Worm (Caenorhabditis elegans) whole organism, L3 larva: ENCODE data around the gene C14A6.3.

Experiments used
- ama-1 ChIP-seq: fragments of 150-350 bp; optimal IDR thresholded peaks from 2 replicates; lab custom pipeline; 2018
- egl-5 ChIP-seq: fragments of 150-350 bp; optimal IDR thresholded peaks from 2 replicates; lab custom pipeline; 2017; ENCODE audit warnings: missing biosample characterization, missing genetic modification reagents, missing genetic modification characterization, inconsistent platforms
- hmg-11 ChIP-seq: sonication (generic microtip); optimal IDR thresholded peaks from 2 replicates; lab custom pipeline; 2016; ENCODE audit warnings: missing genetic modification characterization, missing compliant biosample characterization
- lsy-12 ChIP-seq: sonication (generic microtip); optimal IDR thresholded peaks from 2 replicates; lab custom pipeline; 2016; ENCODE audit warnings: mild to moderate bottlenecking, missing genetic modification characterization, missing compliant biosample characterization
- mml-1 ChIP-seq: fragments of 150-350 bp; sonication (generic microtip); optimal IDR thresholded peaks from 3 replicates; lab custom pipeline; 2014; ENCODE audit warnings: missing biosample characterization, missing genetic modification characterization
- nhr-12 ChIP-seq: fragments of 150-350 bp; optimal IDR thresholded peaks from 2 replicates; lab custom pipeline; 2014; ENCODE audit warnings: missing biosample characterization, missing genetic modification characterization
- nhr-23 ChIP-seq: fragments of 150-350 bp; optimal IDR thresholded peaks from 2 replicates; lab custom pipeline; 2014; ENCODE audit warnings: missing biosample characterization, missing genetic modification reagents, missing genetic modification characterization
- nhr-25 ChIP-seq: sonication (generic microtip); optimal IDR thresholded peaks from 2 replicates; lab custom pipeline; 2017; ENCODE audit warnings: missing biosample characterization, missing genetic modification characterization
- pqm-1 ChIP-seq: fragments of 150-350 bp; optimal IDR thresholded peaks from 2 replicates; lab custom pipeline; 2017; ENCODE audit warnings: missing biosample characterization, missing genetic modification characterization, inconsistent platforms
- snpc-4 ChIP-seq: fragments of 150-350 bp; optimal IDR thresholded peaks from 2 replicates; lab custom pipeline; 2014; ENCODE audit warnings: missing biosample characterization, missing genetic modification characterization
- unc-62 ChIP-seq: fragments of 150-350 bp; sonication (generic microtip); optimal IDR thresholded peaks from 4 replicates; lab custom pipeline; 2014; ENCODE audit warnings: missing biosample characterization, missing genetic modification reagents, missing genetic modification characterization
- zag-1 ChIP-seq: fragments of 150-350 bp; optimal IDR thresholded peaks from 2 replicates; lab custom pipeline; 2014; ENCODE audit warnings: missing biosample characterization, missing genetic modification characterization
- ztf-11 ChIP-seq: fragments of 150-350 bp; optimal IDR thresholded peaks from 2 replicates; lab custom pipeline; 2014; ENCODE audit warnings: missing biosample characterization, missing genetic modification characterization

- TF ChIP-seq unc-62, result no peak
- TF ChIP-seq ztf-11, result no peak
- TF ChIP-seq nhr-25 (tag; lab: Kevin White, UChicago), result no peak
- no peak for TF ChIP-seq egl-5 (tag; lab: Kevin White, UChicago)
- no peak for TF ChIP-seq nhr-23 (tag; lab: Kevin White, UChicago)
- no peak for TF ChIP-seq mml-1 (tag; lab: Kevin White, UChicago)
- no peak for TF ChIP-seq pqm-1 (tag; lab: Kevin White, UChicago)
- TF ChIP-seq ama-1 (lab: Kevin White, UChicago), result no peak
- TF ChIP-seq snpc-4 (tag; lab: Kevin White, UChicago), result no peak
- TF ChIP-seq zag-1 (tag; lab: Kevin White, UChicago), result no peak
- TF ChIP-seq nhr-12 (tag; lab: Kevin White, UChicago), result no peak
- no peak for TF ChIP-seq lsy-12 (tag; lab: Kevin White, UChicago)
- no peak for TF ChIP-seq hmg-11 (tag; lab: Kevin White, UChicago)
Observed at ce11 chrV:18106055-18106454, 40.1 kb upstream of the C14A6.3 start.
